Worm (Caenorhabditis elegans): ENCODE results near the gene C15B12.4.

ce11 chrX:6473698-6474314, at the start of gene C15B12.4, which contains the start of gene C15B12.8:
- TF ChIP-seq med-1 (GFP tag; optimal IDR thresholded peaks at IDR 0.05; ENCODE audit: insufficient read depth) (no peak), flt-1 (GFP tag; IDR thresholded peaks at IDR 0.05) (no peak)
